Fruit fly (Drosophila melanogaster): Measurements from ENCODE around the gene Med.

Gene Med

DNA sequence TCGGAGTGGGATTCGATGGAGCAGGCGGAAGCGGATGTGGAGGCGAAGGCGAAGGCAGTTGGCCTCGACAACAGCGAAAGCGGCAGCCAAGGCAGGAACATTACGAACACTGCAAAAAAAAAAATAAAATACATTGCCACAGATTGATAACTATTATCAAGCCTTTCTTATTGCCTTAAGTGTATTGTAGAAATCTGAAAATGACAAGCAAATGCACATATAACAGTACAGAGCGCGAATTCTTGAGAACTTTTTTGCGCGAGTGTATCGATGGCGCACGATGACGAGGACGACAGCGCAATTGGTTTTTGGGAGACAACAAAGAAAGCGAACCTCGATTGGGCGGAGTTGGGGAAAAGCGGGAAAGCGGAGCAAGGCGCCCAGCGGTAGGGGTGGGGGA, 19.5 kb downstream of the Med start (continued):
- TF ChIP-seq Usf (GFP tag; optimal IDR thresholded peaks at IDR 0.05) = no peak
- TF ChIP-seq CG6813 (GFP tag; optimal IDR thresholded peaks at IDR 0.05) = peak; percentile 7
- peak; percentile 42 for TF ChIP-seq Ets65A (GFP tag)
- peak; percentile 53 for TF ChIP-seq sens (GFP tag)
- no peak for TF ChIP-seq CG12071 (GFP tag; optimal IDR thresholded peaks at IDR 0.05)
- no peak for TF ChIP-seq otp (GFP tag; IDR thresholded peaks at IDR 0.05)
- no peak for TF ChIP-seq BEAF-32 (GFP tag; optimal IDR thresholded peaks at IDR 0.05)
- peak; percentile 35 for TF ChIP-seq cwo (GFP tag; optimal IDR thresholded peaks at IDR 0.05)
- peak; percentile 2 for TF ChIP-seq CG12155 (GFP tag; optimal IDR thresholded peaks at IDR 0.05)
- no peak for TF ChIP-seq D (optimal IDR thresholded peaks at IDR 0.05)
- no peak for TF ChIP-seq D (GFP tag; optimal IDR thresholded peaks at IDR 0.05)
- TF ChIP-seq lilli (GFP tag; optimal IDR thresholded peaks at IDR 0.05) = peak; percentile 34
- peak in 1 of 2 experiments; percentile 24 for TF ChIP-seq Hr51 (GFP tag; optimal IDR thresholded peaks at IDR 0.05)
- 0 out of 3 replicates have a peak, but pooled peaks have one; percentile 24 for TF ChIP-seq CG11560 (tag; IDR thresholded peaks at IDR 0.05)
- TF ChIP-seq Dbx (GFP tag; IDR thresholded peaks at IDR 0.05) = peak; percentile 38; the same call in 1 of the 3 replicates
- peak; percentile 6 for TF ChIP-seq her (GFP tag; optimal IDR thresholded peaks at IDR 0.05)
- TF ChIP-seq MBD-R2 (GFP tag; IDR thresholded peaks at IDR 0.05) = no peak
- TF ChIP-seq CG7839 (tag; optimal IDR thresholded peaks at IDR 0.05) = peak; percentile 28
- TF ChIP-seq Hand (GFP tag; optimal IDR thresholded peaks at IDR 0.05) = peak; percentile 39
- TF ChIP-seq row (GFP tag; IDR thresholded peaks at IDR 0.05) = peak; percentile 62
- TF ChIP-seq CG9932 (GFP tag; IDR thresholded peaks at IDR 0.05) = peak; percentile 53; the same call in 1 of the 2 replicates
- TF ChIP-seq CG6689 (GFP tag; IDR thresholded peaks at IDR 0.05) = no peak
- peak; percentile 63 for TF ChIP-seq Rfx (GFP tag; IDR thresholded peaks at IDR 0.05)
- peak; percentile 29; the same call in 1 of the 4 replicates for TF ChIP-seq Gug (GFP tag; IDR thresholded peaks at IDR 0.05)
- 0 out of 2 replicates have a peak, but pooled peaks have one; percentile 12 for TF ChIP-seq esg (GFP tag; conservative IDR thresholded peaks at IDR 0.05)
- TF ChIP-seq lmd (GFP tag; IDR thresholded peaks at IDR 0.05) = peak; percentile 50
- TF ChIP-seq Dip3 (GFP tag; optimal IDR thresholded peaks at IDR 0.05) = peak; percentile 11
- 0 out of 2 replicates have a peak, but pooled peaks have one; percentile 30 for TF ChIP-seq Atf6 (GFP tag; IDR thresholded peaks at IDR 0.05)
- TF ChIP-seq C15 (GFP tag; IDR thresholded peaks at IDR 0.05) = no peak
- no peak for TF ChIP-seq chn (GFP tag; optimal IDR thresholded peaks at IDR 0.05)
- peak; percentile 25 for TF ChIP-seq Meics (GFP tag; optimal IDR thresholded peaks at IDR 0.05)
- TF ChIP-seq CG16815 (GFP tag; optimal IDR thresholded peaks at IDR 0.05) = no peak
- no peak for TF ChIP-seq MTF-1 (GFP tag; optimal IDR thresholded peaks at IDR 0.05; ENCODE audit: borderline replicate concordance)
- TF ChIP-seq BtbVII (GFP tag; optimal IDR thresholded peaks at IDR 0.05) = no peak
- no peak for TF ChIP-seq abd-A (tag; optimal IDR thresholded peaks at IDR 0.05)
- TF ChIP-seq az2 (GFP tag; optimal IDR thresholded peaks at IDR 0.05) = no peak
- no peak for TF ChIP-seq CG11247 (GFP tag; IDR thresholded peaks at IDR 0.05)
- 0 out of 3 replicates have a peak, but pooled peaks have one; percentile 24 for TF ChIP-seq so (GFP tag; IDR thresholded peaks at IDR 0.05)
- TF ChIP-seq CG10366 (GFP tag; IDR thresholded peaks at IDR 0.05) = peak; percentile 30; the same call in 1 of the 2 replicates
- peak; percentile 65 for TF ChIP-seq lab (GFP tag; optimal IDR thresholded peaks at IDR 0.05)
- TF ChIP-seq CG3065 (GFP tag; optimal IDR thresholded peaks at IDR 0.05) = no peak
- no peak for TF ChIP-seq HLHmδ (GFP tag; optimal IDR thresholded peaks at IDR 0.05)
- TF ChIP-seq grau (tag; optimal IDR thresholded peaks at IDR 0.05) = peak; percentile 4
- TF ChIP-seq ci (GFP tag; IDR thresholded peaks at IDR 0.05) = peak; percentile 33; the same call in 1 of the 3 replicates
- peak; percentile 70 for TF ChIP-seq CG18599 (GFP tag; optimal IDR thresholded peaks at IDR 0.05)
- TF ChIP-seq CG2116 (GFP tag; optimal IDR thresholded peaks at IDR 0.05) = no peak
- TF ChIP-seq Bgb (GFP tag; IDR thresholded peaks at IDR 0.05; ENCODE audit: partially characterized antibody) = no peak
- peak; percentile 8 to 19 for TF ChIP-seq dpn (GFP tag; optimal IDR thresholded peaks at IDR 0.05)
- no peak for TF ChIP-seq HLH3B (GFP tag; IDR thresholded peaks at IDR 0.05)
- peak; percentile 82 for TF ChIP-seq Med (GFP tag)
- TF ChIP-seq Antp (GFP tag; optimal IDR thresholded peaks at IDR 0.05) = peak; percentile 9
